Worm (Caenorhabditis elegans) whole organism, L2 larva: ENCODE results near the gene ivph-3.

ENCODE experiments used
- aly-2 ChIP-seq: fragments of 150-350 bp; optimal IDR thresholded peaks from 2 replicates; lab custom pipeline; 2014; ENCODE audit warnings: missing biosample characterization, missing genetic modification characterization
- lin-13 ChIP-seq: fragments of 150-350 bp; optimal IDR thresholded peaks from 2 replicates; lab custom pipeline; 2014; ENCODE audit warnings: missing biosample characterization, missing genetic modification reagents, missing genetic modification characterization
- lsy-2 ChIP-seq, 2 experiments: fragments of 150-350 bp in 1 of 2; sonication (generic microtip) in 1 of 2; optimal IDR thresholded peaks; 2 replicates each; lab custom pipeline; 2014 to 2017; ENCODE audit warnings: missing biosample characterization in 2 of 2, missing genetic modification characterization in 2 of 2
- nhr-11 ChIP-seq: fragments of 150-350 bp; optimal IDR thresholded peaks from 2 replicates; lab custom pipeline; 2014; ENCODE audit warnings: missing biosample characterization, missing genetic modification characterization
- nhr-237 ChIP-seq: fragments of 150-350 bp; optimal IDR thresholded peaks from 2 replicates; lab custom pipeline; 2014; ENCODE audit warnings: missing biosample characterization, missing genetic modification characterization
- nhr-77 ChIP-seq: fragments of 150-350 bp; optimal IDR thresholded peaks from 2 replicates; lab custom pipeline; 2014; ENCODE audit warnings: missing biosample characterization, missing genetic modification characterization
- unc-39 ChIP-seq: fragments of 150-350 bp; optimal IDR thresholded peaks from 2 replicates; lab custom pipeline; 2014; ENCODE audit warnings: missing biosample characterization, missing genetic modification characterization
- unc-62 ChIP-seq: fragments of 150-350 bp; optimal IDR thresholded peaks from 2 replicates; lab custom pipeline; 2014; ENCODE audit warnings: missing biosample characterization, missing genetic modification reagents, missing genetic modification characterization
- ztf-11 ChIP-seq: sonication (generic microtip); optimal IDR thresholded peaks from 2 replicates; lab custom pipeline; 2017; ENCODE audit warnings: missing biosample characterization, missing genetic modification characterization

- TF ChIP-seq lin-13 (no peak), nhr-77 (tag; lab: Kevin White, UChicago) (no peak), lsy-2 (tag; optimal IDR thresholded peaks at IDR 0.05; lab: Kevin White, UChicago) (no peak), nhr-237 (tag; lab: Kevin White, UChicago) (no peak), aly-2 (tag; lab: Kevin White, UChicago) (no peak), ztf-11 (no peak), unc-39 (no peak), unc-62 (GFP tag; lab: Kevin White, UChicago) (no peak), nhr-11 (tag; lab: Kevin White, UChicago) (no peak)
These were observed 37.3 kb upstream of the ivph-3 start for ce11 chrIV:3016202-3016601.
